Worm (Caenorhabditis elegans): Measurements from ENCODE around the gene fbxa-89.

Gene fbxa-89

ce11 chrIII:12273598-12274090 lies 37.7 kb downstream of the fbxa-89 start, which contains the start of the genes Y75B8A.24 and Y75B8A.25:
Y75B8A.24 (minus strand) TSS chrIII:12273752.
Y75B8A.25 (plus strand) TSS chrIII:12274040.
- TF ChIP-seq dao-5 (tag; optimal IDR thresholded peaks at IDR 0.05) (no peak), W03F9.2 (tag; optimal IDR thresholded peaks at IDR 0.05) (peak; percentile 66), him-1 (tag; optimal IDR thresholded peaks at IDR 0.05) (no peak)

ce11 chrIII:12278766-12279165 lies 42.8 kb downstream of the fbxa-89 start:
- no peak for TF ChIP-seq W03F9.2 (tag; optimal IDR thresholded peaks at IDR 0.05)
- no peak for TF ChIP-seq him-1 (tag; optimal IDR thresholded peaks at IDR 0.05)
- TF ChIP-seq dao-5 (tag; optimal IDR thresholded peaks at IDR 0.05) = no peak

ce11 chrIII:12284157-12284556 lies 48.2 kb downstream of the fbxa-89 start:
- no peak for TF ChIP-seq him-1 (tag; optimal IDR thresholded peaks at IDR 0.05)
- TF ChIP-seq W03F9.2 (tag; optimal IDR thresholded peaks at IDR 0.05) = no peak
- no peak for TF ChIP-seq dao-5 (tag; optimal IDR thresholded peaks at IDR 0.05)

Measured in whole organism, L4/young adult.